Fruit fly (Drosophila melanogaster): ENCODE results near the gene CG9497.

- TF ChIP-seq CG8478 (optimal IDR thresholded peaks at IDR 0.05), result no peak
- no peak for TF ChIP-seq CTCF (optimal IDR thresholded peaks at IDR 0.05)
These were observed 32.7 kb upstream of the CG9497 start, which contains the start of gene Nepl5 for dm6 chr2L:6380966-6381365.
